Fruit fly (Drosophila melanogaster) whole organism, embryonic: ENCODE measurements around the gene CIA30.

ENCODE experiments used
- Adf1 ChIP-seq: fragments of 200-800 bp; sonication (Bioruptor generic); IDR thresholded peaks from 2 replicates; pipeline ENCODE4 v1.3.6; 2022; ENCODE audit warnings: missing biosample characterization, missing genetic modification characterization
- CG11085 ChIP-seq: fragments of 200-800 bp; sonication (Bioruptor generic); IDR thresholded peaks from 2 replicates; pipeline ENCODE4 v1.3.6; 2022; ENCODE audit warnings: missing biosample characterization, missing genetic modification characterization
- CG11093 ChIP-seq: fragments of 200-800 bp; sonication (Bioruptor generic); IDR thresholded peaks from 3 replicates; pipeline ENCODE4 v1.3.6; 2022; ENCODE audit warnings: missing biosample characterization, missing genetic modification characterization
- CG11456 ChIP-seq: fragments of 200-800 bp; sonication (Bioruptor generic); IDR thresholded peaks from 3 replicates; pipeline ENCODE4 v1.3.6; 2022; ENCODE audit warnings: missing biosample characterization, missing genetic modification characterization
- CG12071 ChIP-seq: fragments of 200-800 bp; sonication (Bioruptor generic); optimal IDR thresholded peaks from 3 replicates; lab custom pipeline; 2018; ENCODE audit warnings: missing biosample characterization, mild to moderate bottlenecking, missing genetic modification characterization
- CG13296 ChIP-seq: fragments of 200-800 bp; sonication (Bioruptor generic); optimal IDR thresholded peaks from 3 replicates; lab custom pipeline; 2018; ENCODE audit warnings: missing biosample characterization, mild to moderate bottlenecking, missing genetic modification characterization
- CG14014 ChIP-seq: fragments of 200-800 bp; sonication (Bioruptor generic); IDR thresholded peaks from 2 replicates; pipeline ENCODE4 v1.3.6; 2022; ENCODE audit warnings: missing biosample characterization, missing genetic modification characterization
- CG15011 ChIP-seq: fragments of 200-800 bp; sonication (Bioruptor generic); optimal IDR thresholded peaks from 3 replicates; lab custom pipeline; 2018; ENCODE audit warnings: missing biosample characterization, mild to moderate bottlenecking, missing genetic modification characterization
- CG15601 ChIP-seq: fragments of 200-800 bp; sonication (Bioruptor generic); optimal IDR thresholded peaks from 3 replicates; lab custom pipeline; 2019; ENCODE audit warnings: missing biosample characterization, mild to moderate bottlenecking, missing genetic modification characterization, moderate library complexity
- CG17361 ChIP-seq: fragments of 200-800 bp; sonication (Bioruptor generic); IDR thresholded peaks from 3 replicates; pipeline ENCODE4 v1.3.6; 2022; ENCODE audit warnings: missing biosample characterization, missing genetic modification characterization
- CG31441 ChIP-seq: fragments of 200-800 bp; sonication (Bioruptor generic); IDR thresholded peaks from 2 replicates; pipeline ENCODE4 v1.3.6; 2022; ENCODE audit warnings: missing biosample characterization, missing genetic modification characterization
- CG43689 ChIP-seq: fragments of 200-800 bp; sonication (Bioruptor generic); IDR thresholded peaks from 2 replicates; pipeline ENCODE4 v1.3.6; 2022; ENCODE audit warnings: missing biosample characterization, missing genetic modification characterization
- CG4617 ChIP-seq: fragments of 200-800 bp; sonication (Bioruptor generic); optimal IDR thresholded peaks from 3 replicates; lab custom pipeline; 2016; ENCODE audit warnings: missing biosample characterization, missing genetic modification characterization, borderline replicate concordance
- CG4707 ChIP-seq: fragments of 200-800 bp; sonication (Bioruptor generic); optimal IDR thresholded peaks from 2 replicates; lab custom pipeline; 2018; ENCODE audit warnings: missing biosample characterization, mild to moderate bottlenecking, missing genetic modification characterization, moderate library complexity
- CG6654 ChIP-seq: fragments of 200-800 bp; sonication (Bioruptor generic); optimal IDR thresholded peaks from 2 replicates; lab custom pipeline; 2017; ENCODE audit warnings: missing biosample characterization, mild to moderate bottlenecking, missing genetic modification characterization
- CG6689 ChIP-seq: fragments of 200-800 bp; sonication (Bioruptor generic); IDR thresholded peaks from 2 replicates; pipeline ENCODE4 v1.3.6; 2022; ENCODE audit warnings: missing biosample characterization, missing genetic modification characterization
- CG6791 ChIP-seq: fragments of 200-800 bp; sonication (Bioruptor generic); IDR thresholded peaks from 3 replicates; pipeline ENCODE4 v1.3.6; 2022; ENCODE audit warnings: missing biosample characterization, missing genetic modification characterization; ENCODE audit not compliant: partially characterized antibody
- CG7963 ChIP-seq: fragments of 200-800 bp; sonication (Bioruptor generic); IDR thresholded peaks from 3 replicates; pipeline ENCODE4 v1.3.6; 2022; ENCODE audit warnings: missing biosample characterization, missing genetic modification characterization; ENCODE audit not compliant: partially characterized antibody
- CG8281 ChIP-seq: fragments of 200-800 bp; sonication (Bioruptor generic); optimal IDR thresholded peaks from 2 replicates; lab custom pipeline; 2018; ENCODE audit warnings: missing biosample characterization, mild to moderate bottlenecking, missing genetic modification characterization, moderate library complexity
- CG8359 ChIP-seq: fragments of 200-800 bp; sonication (Bioruptor generic); optimal IDR thresholded peaks from 2 replicates; lab custom pipeline; 2017; ENCODE audit warnings: missing biosample characterization, mild to moderate bottlenecking, missing genetic modification characterization, borderline replicate concordance
- CG8388 ChIP-seq: fragments of 200-800 bp; sonication (Bioruptor generic); optimal IDR thresholded peaks from 2 replicates; lab custom pipeline; 2019; ENCODE audit warnings: missing biosample characterization, mild to moderate bottlenecking, missing genetic modification characterization, moderate library complexity
- Doc2 ChIP-seq: fragments of 200-800 bp; sonication (Bioruptor generic); IDR thresholded peaks from 2 replicates; pipeline ENCODE4 v1.3.6; 2022; ENCODE audit warnings: missing biosample characterization, missing genetic modification characterization
- H2.0 ChIP-seq: fragments of 200-800 bp; sonication (Bioruptor generic); IDR thresholded peaks from 2 replicates; pipeline ENCODE4 v1.3.6; 2022; ENCODE audit warnings: missing biosample characterization, missing genetic modification characterization
- HLH3B ChIP-seq: fragments of 200-800 bp; sonication (Bioruptor generic); IDR thresholded peaks from 2 replicates; pipeline ENCODE4 v1.3.6; 2022; ENCODE audit warnings: missing biosample characterization, missing genetic modification characterization
- Jarid2 ChIP-seq: fragments of 200-800 bp; sonication (Bioruptor generic); optimal IDR thresholded peaks from 3 replicates; lab custom pipeline; 2017; ENCODE audit warnings: mild to moderate bottlenecking, missing biosample characterization, missing genetic modification reagents, missing genetic modification characterization
- MBD-R2 ChIP-seq: fragments of 200-800 bp; sonication (Bioruptor generic); IDR thresholded peaks from 2 replicates; pipeline ENCODE4 v1.3.6; 2022; ENCODE audit warnings: missing biosample characterization, missing genetic modification characterization
- Ravus ChIP-seq: fragments of 200-800 bp; sonication (Bioruptor generic); IDR thresholded peaks from 2 replicates; pipeline ENCODE4 v1.3.6; 2022; ENCODE audit warnings: missing biosample characterization, missing genetic modification characterization
- Rx ChIP-seq: fragments of 200-800 bp; sonication (Bioruptor generic); IDR thresholded peaks from 2 replicates; pipeline ENCODE4 v1.3.6; 2022; ENCODE audit warnings: missing biosample characterization, missing genetic modification characterization
- Ssrp ChIP-seq: fragments of 200-800 bp; sonication (Bioruptor generic); optimal IDR thresholded peaks from 2 replicates; lab custom pipeline; 2018; ENCODE audit warnings: missing biosample characterization, mild to moderate bottlenecking, missing genetic modification characterization, moderate library complexity
- Vsx1 ChIP-seq: fragments of 200-800 bp; sonication (Bioruptor generic); optimal IDR thresholded peaks from 2 replicates; lab custom pipeline; 2017; ENCODE audit warnings: missing biosample characterization, mild to moderate bottlenecking, missing genetic modification characterization, missing genetic modification reagents
- ac ChIP-seq: fragments of 200-800 bp; sonication (Bioruptor generic); optimal IDR thresholded peaks from 3 replicates; lab custom pipeline; 2017; ENCODE audit warnings: missing biosample characterization, mild to moderate bottlenecking, missing genetic modification characterization
- ara ChIP-seq: fragments of 200-800 bp; sonication (Bioruptor generic); IDR thresholded peaks from 2 replicates; pipeline ENCODE4 v1.3.6; 2022; ENCODE audit warnings: missing biosample characterization, missing genetic modification characterization
- bsh ChIP-seq, 2 experiments: fragments of 200-800 bp; sonication (Bioruptor generic); optimal IDR thresholded peaks; 2 replicates each; lab custom pipeline; 2017 to 2018; ENCODE audit warnings: mild to moderate bottlenecking in 2 of 2, missing biosample characterization in 2 of 2, missing genetic modification characterization in 2 of 2, moderate library complexity in 1 of 2
- dmrt11E ChIP-seq: fragments of 200-800 bp; sonication (Bioruptor generic); optimal IDR thresholded peaks from 3 replicates; lab custom pipeline; 2018; ENCODE audit warnings: missing biosample characterization, mild to moderate bottlenecking, missing genetic modification characterization, moderate library complexity
- dysf ChIP-seq: fragments of 200-800 bp; sonication (Bioruptor generic); IDR thresholded peaks from 3 replicates; pipeline ENCODE4 v1.3.6; 2022; ENCODE audit warnings: missing biosample characterization, missing genetic modification characterization
- fd96Cb ChIP-seq: fragments of 200-800 bp; sonication (Bioruptor generic); optimal IDR thresholded peaks from 2 replicates; lab custom pipeline; 2018; ENCODE audit warnings: missing biosample characterization, mild to moderate bottlenecking, missing genetic modification characterization, moderate library complexity
- fru ChIP-seq: fragments of >200 bp; optimal IDR thresholded peaks from 2 replicates; lab custom pipeline; 2017
- grau ChIP-seq: fragments of 200-800 bp; optimal IDR thresholded peaks from 3 replicates; lab custom pipeline; 2019; ENCODE audit warnings: missing biosample characterization, mild to moderate bottlenecking, missing genetic modification characterization, moderate library complexity
- lilli ChIP-seq: fragments of 200-800 bp; sonication (Bioruptor generic); optimal IDR thresholded peaks from 3 replicates; lab custom pipeline; 2016; ENCODE audit warnings: missing biosample characterization, missing genetic modification characterization
- nerfin-2 ChIP-seq: fragments of 200-800 bp; sonication (Bioruptor generic); IDR thresholded peaks from 2 replicates; pipeline ENCODE4 v1.3.6; 2022; ENCODE audit warnings: missing biosample characterization, missing genetic modification characterization; ENCODE audit not compliant: partially characterized antibody
- nom ChIP-seq: fragments of 200-800 bp; sonication (Bioruptor generic); optimal IDR thresholded peaks from 2 replicates; lab custom pipeline; 2017; ENCODE audit warnings: missing biosample characterization, missing genetic modification characterization, mild to moderate bottlenecking, moderate library complexity, missing genetic modification reagents
- odd ChIP-seq: fragments of 200-800 bp; sonication (Bioruptor generic); optimal IDR thresholded peaks from 2 replicates; lab custom pipeline; 2017; ENCODE audit warnings: missing biosample characterization, mild to moderate bottlenecking, missing genetic modification characterization
- pan ChIP-seq, 4 experiments: fragments of >200 bp in 3 of 4; fragments of 200-800 bp in 1 of 4; sonication (Bioruptor generic) in 1 of 4; optimal IDR thresholded peaks in 3 of 4; IDR thresholded peaks in 1 of 4; 2 replicates each; pipeline versions ENCODE4 v1.3.6 to Lab custom; 2017 to 2022; ENCODE audit warnings: missing biosample characterization in 2 of 4, missing genetic modification characterization in 2 of 4, mixed read lengths in 1 of 4
- pita ChIP-seq: fragments of 200-800 bp; sonication (Bioruptor generic); optimal IDR thresholded peaks from 2 replicates; lab custom pipeline; 2017; ENCODE audit warnings: missing biosample characterization, mild to moderate bottlenecking, missing genetic modification characterization
- scrt ChIP-seq: fragments of 200-800 bp; sonication (Bioruptor generic); optimal IDR thresholded peaks from 2 replicates; lab custom pipeline; 2018; ENCODE audit warnings: missing biosample characterization, mild to moderate bottlenecking, missing genetic modification characterization, moderate library complexity
- sd ChIP-seq: fragments of 200-800 bp; sonication (Bioruptor generic); optimal IDR thresholded peaks from 3 replicates; lab custom pipeline; 2018; ENCODE audit warnings: missing biosample characterization, mild to moderate bottlenecking, missing genetic modification characterization, moderate library complexity
- sim ChIP-seq: fragments of 200-800 bp; sonication (Bioruptor generic); IDR thresholded peaks from 2 replicates; pipeline ENCODE4 v1.3.6; 2022; ENCODE audit warnings: missing biosample characterization, missing genetic modification characterization
- sug ChIP-seq: fragments of 200-800 bp; optimal IDR thresholded peaks from 2 replicates; lab custom pipeline; 2019; ENCODE audit warnings: missing biosample characterization, mild to moderate bottlenecking, missing genetic modification characterization, moderate library complexity

Gene CIA30

dm6 chr3R:29786016-29786996 is 49.5 kb downstream of the CIA30 start (continued):
- TF ChIP-seq CG17361 (no peak), nerfin-2 (GFP tag; lab: Robert Waterston, UW) (no peak), CG31441 (GFP tag; lab: Robert Waterston, UW) (no peak), CG4617 (GFP tag; lab: Kevin White, UChicago) (no peak), sd (tag; lab: Kevin White, UChicago) (no peak), sim (no peak), pan (optimal IDR thresholded peaks at IDR 0.05; lab: Kevin White, UChicago) (no peak), pan (GFP tag; optimal IDR thresholded peaks at IDR 0.05 in 1 of 2, IDR thresholded peaks at IDR 0.05 in 1 of 2) (peak in 1 of 2 experiments; percentile 57), CG8388 (GFP tag; lab: Kevin White, UChicago) (no peak), odd (no peak), CG14014 (GFP tag; lab: Robert Waterston, UW) (0 out of 2 replicates have a peak, but pooled peaks have one; percentile 26), Ssrp (tag; lab: Kevin White, UChicago) (no peak), ara (GFP tag; lab: Robert Waterston, UW) (no peak), CG13296 (GFP tag; lab: Kevin White, UChicago) (no peak), CG11093 (GFP tag; lab: Robert Waterston, UW) (no peak), fd96Cb (tag; lab: Kevin White, UChicago) (peak; percentile 14), dmrt11E (tag; lab: Kevin White, UChicago) (no peak), CG4707 (GFP tag; lab: Kevin White, UChicago) (no peak), sug (tag; lab: Kevin White, UChicago) (no peak), Doc2 (GFP tag; lab: Robert Waterston, UW) (no peak), Adf1 (no peak), pita (GFP tag; lab: Kevin White, UChicago) (no peak), CG6689 (peak; percentile 14; the same call in 1 of the 2 replicates), Vsx1 (GFP tag; lab: Kevin White, UChicago) (no peak), CG15601 (tag; lab: Kevin White, UChicago) (no peak), Ravus (GFP tag; lab: Robert Waterston, UW) (no peak), nom (GFP tag; lab: Kevin White, UChicago) (no peak), Jarid2 (no peak), lilli (GFP tag; lab: Kevin White, UChicago) (no peak), CG15011 (GFP tag; lab: Kevin White, UChicago) (no peak), CG11085 (GFP tag; lab: Robert Waterston, UW) (no peak), CG6791 (GFP tag; lab: Robert Waterston, UW) (no peak), dysf (GFP tag; lab: Robert Waterston, UW) (no peak), H2.0 (GFP tag; lab: Robert Waterston, UW) (no peak), grau (no peak), fru (lab: Kevin White, UChicago) (no peak), CG11456 (GFP tag; lab: Robert Waterston, UW) (no peak), CG43689 (GFP tag; lab: Robert Waterston, UW) (no peak), CG8281 (tag; lab: Kevin White, UChicago) (no peak), HLH3B (GFP tag; lab: Robert Waterston, UW) (peak; percentile 26; the same call in 1 of the 2 replicates), CG12071 (GFP tag; lab: Kevin White, UChicago) (no peak), MBD-R2 (no peak), Rx (peak; percentile 40; the same call in 1 of the 2 replicates), scrt (GFP tag; lab: Kevin White, UChicago) (no peak), CG6654 (GFP tag; lab: Kevin White, UChicago) (no peak), ac (GFP tag; lab: Kevin White, UChicago) (no peak), CG7963 (GFP tag; lab: Robert Waterston, UW) (no peak), CG8359 (no peak), bsh (GFP tag; optimal IDR thresholded peaks at IDR 0.05; lab: Kevin White, UChicago) (no peak)
